Worm (Caenorhabditis elegans): ENCODE measurements around the gene M117.3.
A peak's percentile ranks its signal among the peaks of the same experiment; 100 is the strongest.

Gene M117.3

ce11 chrIV:11796818-11797217 lies 25.2 kb upstream of the M117.3 start:
- no peak for TF ChIP-seq nhr-23 (tag; optimal IDR thresholded peaks at IDR 0.05)
- TF ChIP-seq fkh-10 (GFP tag; optimal IDR thresholded peaks at IDR 0.05) = peak; percentile 75

ce11 chrIV:11799240-11799639 lies 22.8 kb upstream of the M117.3 start:
- TF ChIP-seq lin-39 (tag; optimal IDR thresholded peaks at IDR 0.05) = no peak
- no peak for TF ChIP-seq nhr-12 (tag; optimal IDR thresholded peaks at IDR 0.05)
- TF ChIP-seq egl-5 (tag; optimal IDR thresholded peaks at IDR 0.05) = peak; percentile 69
- TF ChIP-seq ceh-82 (tag; optimal IDR thresholded peaks at IDR 0.05) = no peak
- TF ChIP-seq ama-1 (optimal IDR thresholded peaks at IDR 0.05) = no peak

- TF ChIP-seq nhr-12 (tag; optimal IDR thresholded peaks at IDR 0.05) = no peak
Observed at ce11 chrIV:11801078-11801477, 20.9 kb upstream of the M117.3 start, which contains the start of gene dyf-18. TSS of gene dyf-18 (minus strand) at chrIV:11801178.

ce11 chrIV:11803044-11803443 lies 19.0 kb upstream of the M117.3 start, which contains the start of gene H01G02.4:
TSS of gene H01G02.4 (minus strand) at chrIV:11803144.
- TF ChIP-seq pha-4 (tag; optimal IDR thresholded peaks at IDR 0.05) = no peak
- no peak for TF ChIP-seq ceh-28 (tag; optimal IDR thresholded peaks at IDR 0.05)

ce11 chrIV:11804053-11804452 lies 18.0 kb upstream of the M117.3 start, which contains the start of gene H01G02.1:
TSS of gene H01G02.1 (minus strand) at chrIV:11804153.
- TF ChIP-seq eor-1 (tag; optimal IDR thresholded peaks at IDR 0.05) = no peak
- no peak for TF ChIP-seq fos-1 (tag; optimal IDR thresholded peaks at IDR 0.05)
- no peak for TF ChIP-seq ama-1 (optimal IDR thresholded peaks at IDR 0.05)
- no peak for TF ChIP-seq ztf-11 (tag; optimal IDR thresholded peaks at IDR 0.05)
- no peak for TF ChIP-seq jun-1 (tag; optimal IDR thresholded peaks at IDR 0.05)
- TF ChIP-seq sea-2 (GFP tag; optimal IDR thresholded peaks at IDR 0.05) = no peak
- TF ChIP-seq fkh-10 (GFP tag; optimal IDR thresholded peaks at IDR 0.05) = no peak
- TF ChIP-seq ceh-16 (tag; optimal IDR thresholded peaks at IDR 0.05) = no peak
- TF ChIP-seq nhr-67 (tag; optimal IDR thresholded peaks at IDR 0.05) = no peak
- TF ChIP-seq ceh-9 (tag; optimal IDR thresholded peaks at IDR 0.05) = no peak
- TF ChIP-seq elt-3 (tag; optimal IDR thresholded peaks at IDR 0.05) = no peak
- TF ChIP-seq pqm-1 (tag; optimal IDR thresholded peaks at IDR 0.05) = no peak
- TF ChIP-seq elt-2 (tag; optimal IDR thresholded peaks at IDR 0.05) = no peak

ce11 chrIV:11809047-11809446 lies 13.0 kb upstream of the M117.3 start:
- TF ChIP-seq nhr-43 (tag; optimal IDR thresholded peaks at IDR 0.05; ENCODE audit: poor library complexity, severe bottlenecking) = peak; percentile 69
- TF ChIP-seq zag-1 (tag; optimal IDR thresholded peaks at IDR 0.05) = no peak
- TF ChIP-seq nfya-1 (tag; optimal IDR thresholded peaks at IDR 0.05; ENCODE audit: insufficient read depth) = no peak
- TF ChIP-seq ceh-28 (tag; optimal IDR thresholded peaks at IDR 0.05) = no peak
- no peak for TF ChIP-seq fkh-2 (tag; optimal IDR thresholded peaks at IDR 0.05)
- peak; percentile 28 for TF ChIP-seq nhr-25 (tag; optimal IDR thresholded peaks at IDR 0.05)
- no peak for TF ChIP-seq pqm-1 (tag; optimal IDR thresholded peaks at IDR 0.05)
- TF ChIP-seq nhr-11 (tag; optimal IDR thresholded peaks at IDR 0.05) = no peak
- no peak for TF ChIP-seq elt-1 (tag; optimal IDR thresholded peaks at IDR 0.05)
- no peak for TF ChIP-seq unc-39 (tag; optimal IDR thresholded peaks at IDR 0.05)
- peak in 2 of 3 experiments; percentile 42 to 67 for TF ChIP-seq elt-3 (tag; optimal IDR thresholded peaks at IDR 0.05)
- no peak for TF ChIP-seq ceh-82 (tag; optimal IDR thresholded peaks at IDR 0.05)
- no peak for TF ChIP-seq ceh-9 (tag; optimal IDR thresholded peaks at IDR 0.05)
- no peak for TF ChIP-seq egl-27 (tag; optimal IDR thresholded peaks at IDR 0.05)
- peak; percentile 84 for TF ChIP-seq nhr-23 (tag; optimal IDR thresholded peaks at IDR 0.05)
- no peak for TF ChIP-seq unc-62 (GFP tag; optimal IDR thresholded peaks at IDR 0.05)

ce11 chrIV:11809708-11810114 lies 12.3 kb upstream of the M117.3 start:
- peak; percentile 74 for TF ChIP-seq fkh-10 (GFP tag; optimal IDR thresholded peaks at IDR 0.05)
- TF ChIP-seq mml-1 (tag; optimal IDR thresholded peaks at IDR 0.05) = no peak
- TF ChIP-seq jun-1 (tag; optimal IDR thresholded peaks at IDR 0.05) = peak; percentile 19
- TF ChIP-seq nhr-23 (tag; optimal IDR thresholded peaks at IDR 0.05) = peak; percentile 74
- no peak for TF ChIP-seq ZK546.5 (tag; optimal IDR thresholded peaks at IDR 0.05)
- TF ChIP-seq aly-2 (tag; optimal IDR thresholded peaks at IDR 0.05) = no peak
- no peak for TF ChIP-seq eor-1 (tag; optimal IDR thresholded peaks at IDR 0.05)
- TF ChIP-seq nhr-28 (tag; optimal IDR thresholded peaks at IDR 0.05) = no peak
- peak; percentile 4 for TF ChIP-seq elt-2 (tag; optimal IDR thresholded peaks at IDR 0.05)
- TF ChIP-seq nhr-12 (tag; optimal IDR thresholded peaks at IDR 0.05) = no peak
- no peak for TF ChIP-seq ama-1 (optimal IDR thresholded peaks at IDR 0.05)
- TF ChIP-seq lin-39 (tag; optimal IDR thresholded peaks at IDR 0.05) = peak; percentile 78
- TF ChIP-seq lsy-12 (tag; optimal IDR thresholded peaks at IDR 0.05) = peak; percentile 42
- TF ChIP-seq ceh-28 (tag; optimal IDR thresholded peaks at IDR 0.05) = peak; percentile 13
- no peak for TF ChIP-seq ceh-16 (tag; optimal IDR thresholded peaks at IDR 0.05)
- TF ChIP-seq egl-5 (tag; optimal IDR thresholded peaks at IDR 0.05) = peak; percentile 74
- TF ChIP-seq ztf-4 (tag; optimal IDR thresholded peaks at IDR 0.05) = no peak
- TF ChIP-seq tbx-2 (tag; optimal IDR thresholded peaks at IDR 0.05) = peak; percentile 14
- no peak for TF ChIP-seq skn-1 (tag; optimal IDR thresholded peaks at IDR 0.05)
- TF ChIP-seq unc-62 (GFP tag; optimal IDR thresholded peaks at IDR 0.05) = peak; percentile 35
- peak; percentile 5 for TF ChIP-seq elt-1 (tag; optimal IDR thresholded peaks at IDR 0.05)
- TF ChIP-seq snpc-4 (tag; optimal IDR thresholded peaks at IDR 0.05) = peak; percentile 72
- TF ChIP-seq mdl-1 (tag; optimal IDR thresholded peaks at IDR 0.05) = no peak
- peak; percentile 4 for TF ChIP-seq nhr-43 (tag; optimal IDR thresholded peaks at IDR 0.05; ENCODE audit: poor library complexity, severe bottlenecking)

Data from whole organism, L3 larva.